Fruit fly (Drosophila melanogaster): ENCODE results near the gene CG18748.

dm6 chr3R:7802693-7803092 lies 15.0 kb upstream of the CG18748 start, which contains the start of gene CG3014:
- no peak for TF ChIP-seq salr (GFP tag; optimal IDR thresholded peaks at IDR 0.05)
- no peak for TF ChIP-seq Sox15 (GFP tag; optimal IDR thresholded peaks at IDR 0.05)
- no peak for TF ChIP-seq CG8119 (GFP tag; IDR thresholded peaks at IDR 0.05)
- TF ChIP-seq CG6854 (GFP tag; optimal IDR thresholded peaks at IDR 0.05): no peak
- no peak for TF ChIP-seq CG8319 (GFP tag; optimal IDR thresholded peaks at IDR 0.05)
- TF ChIP-seq Ets21C (GFP tag; optimal IDR thresholded peaks at IDR 0.05): no peak
- TF ChIP-seq Gug (GFP tag; IDR thresholded peaks at IDR 0.05): no peak
- TF ChIP-seq dsx (GFP tag; optimal IDR thresholded peaks at IDR 0.05; ENCODE audit: poor library complexity, severe bottlenecking): no peak

Measured in whole organism, prepupa.